Worm (Caenorhabditis elegans): ENCODE results near the gene din-1.

DNA sequence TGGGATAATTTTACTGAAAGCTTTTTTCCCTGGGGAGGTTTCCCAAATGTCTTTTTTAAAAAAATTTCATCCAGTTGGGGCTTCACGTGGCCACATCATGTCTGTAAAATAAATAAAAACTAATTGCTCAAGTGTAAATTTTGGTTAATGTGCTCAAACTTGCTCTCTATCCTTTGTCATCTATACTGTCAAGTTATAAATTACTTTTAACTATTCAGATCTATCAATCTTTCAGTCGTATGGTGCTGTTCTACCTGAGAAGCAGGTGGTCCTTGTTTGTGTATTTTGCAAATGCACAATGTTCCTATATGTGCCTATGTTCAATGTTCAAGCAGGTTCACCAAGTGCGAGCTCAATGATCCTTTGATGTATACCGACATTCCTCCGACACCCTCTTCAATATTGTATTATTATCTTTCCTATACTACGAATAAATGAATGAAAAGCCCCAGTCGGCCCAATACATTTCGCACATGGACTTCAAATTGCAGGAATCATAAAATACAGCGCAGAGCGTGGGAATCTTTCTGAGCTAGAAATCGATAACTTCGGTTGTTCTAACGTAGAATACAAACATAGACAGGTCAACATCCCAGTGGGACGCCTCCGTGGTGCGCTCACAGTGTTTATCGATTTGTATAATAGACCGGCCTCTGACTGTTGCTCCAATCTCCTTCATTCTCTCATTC is 47.9 kb upstream of the din-1 start, which contains the start of the genes sfxn-1.4 and C47D12.4:
- TF ChIP-seq zim-3 (tag; optimal IDR thresholded peaks at IDR 0.05): no peak
- no peak for TF ChIP-seq lin-35 (GFP tag; optimal IDR thresholded peaks at IDR 0.05)
- TF ChIP-seq dox-1 (GFP tag; IDR thresholded peaks at IDR 0.05): no peak
- no peak for TF ChIP-seq unc-62 (GFP tag; optimal IDR thresholded peaks at IDR 0.05)
- TF ChIP-seq Y53G8AR.9 (GFP tag; conservative IDR thresholded peaks at IDR 0.05): no peak
- no peak for TF ChIP-seq pha-4 (tag; optimal IDR thresholded peaks at IDR 0.05)
- TF ChIP-seq F49E8.2 (tag; optimal IDR thresholded peaks at IDR 0.05; ENCODE audit: insufficient read depth): no peak
- TF ChIP-seq hlh-12 (tag; optimal IDR thresholded peaks at IDR 0.05): no peak
